Worm (Caenorhabditis elegans) whole organism, late embryonic: ENCODE measurements around the gene grd-3.
A peak's percentile ranks its signal among the peaks of the same experiment; 100 is the strongest.

Experiments used
- C08G9.2 ChIP-seq: sonication (generic microtip); optimal IDR thresholded peaks from 2 replicates; lab custom pipeline; 2016; ENCODE audit warnings: mild to moderate bottlenecking, missing genetic modification characterization, moderate library complexity, missing compliant biosample characterization
- K02D7.2 ChIP-seq: sonication (generic microtip); optimal IDR thresholded peaks from 2 replicates; lab custom pipeline; 2017; ENCODE audit warnings: mild to moderate bottlenecking, missing genetic modification characterization, missing compliant biosample characterization
- K09A11.1 ChIP-seq: sonication (generic microtip); optimal IDR thresholded peaks from 2 replicates; lab custom pipeline; 2017; ENCODE audit warnings: antibody characterized with exemption, mild to moderate bottlenecking, missing genetic modification characterization, missing compliant biosample characterization; ENCODE audit not compliant: insufficient read depth
- Y22D7AL.16 ChIP-seq: sonication (generic microtip); optimal IDR thresholded peaks from 2 replicates; lab custom pipeline; 2016; ENCODE audit warnings: missing genetic modification characterization, missing compliant biosample characterization
- ceh-18 ChIP-seq: sonication (generic microtip); optimal IDR thresholded peaks from 2 replicates; lab custom pipeline; 2016; ENCODE audit warnings: missing genetic modification characterization, missing compliant biosample characterization
- ceh-19 ChIP-seq: fragments of 200-800 bp; sonication (Bioruptor generic); optimal IDR thresholded peaks from 2 replicates; lab custom pipeline; 2018; ENCODE audit warnings: mild to moderate bottlenecking, missing genetic modification characterization, missing compliant biosample characterization
- ceh-22 ChIP-seq: sonication (generic microtip); optimal IDR thresholded peaks from 2 replicates; lab custom pipeline; 2017; ENCODE audit warnings: missing biosample characterization, missing genetic modification characterization
- ceh-24 ChIP-seq: sonication (generic microtip); optimal IDR thresholded peaks from 2 replicates; lab custom pipeline; 2016; ENCODE audit warnings: mild to moderate bottlenecking, missing genetic modification characterization, missing compliant biosample characterization
- ceh-31 ChIP-seq: sonication (generic microtip); optimal IDR thresholded peaks from 2 replicates; lab custom pipeline; 2016; ENCODE audit warnings: missing genetic modification characterization, missing compliant biosample characterization
- ceh-6 ChIP-seq: fragments of 200-800 bp; sonication (Bioruptor generic); optimal IDR thresholded peaks from 2 replicates; lab custom pipeline; 2018; ENCODE audit warnings: mild to moderate bottlenecking, missing genetic modification characterization, missing compliant biosample characterization
- ceh-9 ChIP-seq: sonication (generic microtip); optimal IDR thresholded peaks from 2 replicates; lab custom pipeline; 2016; ENCODE audit warnings: mild to moderate bottlenecking, missing genetic modification characterization, inconsistent platforms, missing compliant biosample characterization
- che-1 ChIP-seq: sonication (generic microtip); optimal IDR thresholded peaks from 2 replicates; lab custom pipeline; 2016; ENCODE audit warnings: mild to moderate bottlenecking, missing genetic modification characterization, missing compliant biosample characterization
- dve-1 ChIP-seq: sonication (generic microtip); optimal IDR thresholded peaks from 2 replicates; lab custom pipeline; 2017; ENCODE audit warnings: antibody characterized with exemption, mild to moderate bottlenecking, missing genetic modification characterization, missing compliant biosample characterization
- elt-2 ChIP-seq: sonication (generic microtip); optimal IDR thresholded peaks from 2 replicates; lab custom pipeline; 2016; ENCODE audit warnings: missing genetic modification reagents, missing genetic modification characterization, missing compliant biosample characterization
- eyg-1 ChIP-seq: sonication (generic microtip); optimal IDR thresholded peaks from 2 replicates; lab custom pipeline; 2016; ENCODE audit warnings: missing genotype, missing genetic modification characterization, missing compliant biosample characterization
- fax-1 ChIP-seq: sonication (generic microtip); optimal IDR thresholded peaks from 2 replicates; lab custom pipeline; 2016; ENCODE audit warnings: missing genotype, missing genetic modification characterization, missing compliant biosample characterization
- fkh-10 ChIP-seq: fragments of 150-350 bp; optimal IDR thresholded peaks from 2 replicates; lab custom pipeline; 2014; ENCODE audit warnings: missing biosample characterization, missing genetic modification reagents, missing genetic modification characterization
- gmeb-2 ChIP-seq: sonication (generic microtip); optimal IDR thresholded peaks from 2 replicates; lab custom pipeline; 2016; ENCODE audit warnings: missing genetic modification characterization, inconsistent platforms, missing compliant biosample characterization
- hlh-30 ChIP-seq: sonication (generic microtip); optimal IDR thresholded peaks from 2 replicates; lab custom pipeline; 2017; ENCODE audit warnings: antibody characterized with exemption, missing genetic modification characterization, missing compliant biosample characterization; ENCODE audit not compliant: insufficient read depth
- lim-6 ChIP-seq: sonication (generic microtip); optimal IDR thresholded peaks from 2 replicates; lab custom pipeline; 2016; ENCODE audit warnings: missing genetic modification characterization, missing compliant biosample characterization
- lin-11 ChIP-seq: fragments of 200-800 bp; sonication (Bioruptor generic); optimal IDR thresholded peaks from 2 replicates; lab custom pipeline; 2018; ENCODE audit warnings: mild to moderate bottlenecking, missing genetic modification characterization, missing compliant biosample characterization
- nfya-1 ChIP-seq: sonication (generic microtip); optimal IDR thresholded peaks from 2 replicates; lab custom pipeline; 2017; ENCODE audit warnings: missing genetic modification characterization, mild to moderate bottlenecking, missing compliant biosample characterization, antibody characterized with exemption, moderate library complexity
- nhr-232 ChIP-seq: sonication (generic microtip); optimal IDR thresholded peaks from 2 replicates; lab custom pipeline; 2016; ENCODE audit warnings: missing genetic modification characterization, missing compliant biosample characterization
- odd-2 ChIP-seq: sonication (generic microtip); optimal IDR thresholded peaks from 2 replicates; lab custom pipeline; 2017; ENCODE audit warnings: antibody characterized with exemption, mild to moderate bottlenecking, missing genetic modification characterization, missing compliant biosample characterization
- pag-3 ChIP-seq: sonication (generic microtip); optimal IDR thresholded peaks from 2 replicates; lab custom pipeline; 2016; ENCODE audit warnings: missing compliant biosample characterization, missing genetic modification characterization, borderline replicate concordance
- pax-1 ChIP-seq: fragments of 150-350 bp; optimal IDR thresholded peaks from 2 replicates; lab custom pipeline; 2014; ENCODE audit warnings: missing biosample characterization, missing genetic modification characterization
- pha-2 ChIP-seq: sonication (generic microtip); optimal IDR thresholded peaks from 2 replicates; lab custom pipeline; 2017; ENCODE audit warnings: mild to moderate bottlenecking, missing genetic modification characterization, missing compliant biosample characterization
- pha-4 ChIP-seq: fragments of 150-350 bp; optimal IDR thresholded peaks from 2 replicates; lab custom pipeline; 2018; ENCODE audit warnings: missing biosample characterization, missing genetic modification reagents, missing genetic modification characterization
- pqm-1 ChIP-seq: sonication (generic microtip); optimal IDR thresholded peaks from 2 replicates; lab custom pipeline; 2016; ENCODE audit warnings: missing genetic modification characterization, missing compliant biosample characterization
- rnt-1 ChIP-seq: sonication (generic microtip); optimal IDR thresholded peaks from 2 replicates; lab custom pipeline; 2016; ENCODE audit warnings: missing genetic modification characterization, missing compliant biosample characterization
- sdc-2 ChIP-seq: sonication (generic microtip); optimal IDR thresholded peaks from 2 replicates; lab custom pipeline; 2016; ENCODE audit warnings: missing genotype, missing genetic modification characterization, missing compliant biosample characterization
- sox-4 ChIP-seq: sonication (generic microtip); optimal IDR thresholded peaks from 2 replicates; lab custom pipeline; 2017; ENCODE audit warnings: mild to moderate bottlenecking, missing genetic modification characterization, inconsistent platforms, missing compliant biosample characterization
- unc-42 ChIP-seq: sonication (generic microtip); optimal IDR thresholded peaks from 2 replicates; lab custom pipeline; 2016; ENCODE audit warnings: missing genotype, missing genetic modification characterization, missing compliant biosample characterization

The grd-3 gene

ce11 chrIV:3452516-3452915 lies 13.1 kb downstream of the grd-3 start:
- TF ChIP-seq fkh-10 (no peak), ceh-9 (tag; lab: Kevin White, UChicago) (no peak), ceh-24 (tag; lab: Kevin White, UChicago) (no peak), gmeb-2 (tag; lab: Kevin White, UChicago) (no peak), pag-3 (tag; lab: Kevin White, UChicago) (no peak), pha-4 (tag; lab: Kevin White, UChicago) (no peak), pax-1 (tag; lab: Kevin White, UChicago) (no peak), sox-4 (tag; lab: Kevin White, UChicago) (no peak), lim-6 (tag; lab: Kevin White, UChicago) (no peak), C08G9.2 (tag; lab: Kevin White, UChicago) (no peak), pha-2 (tag; lab: Kevin White, UChicago) (no peak), sdc-2 (no peak), ceh-31 (no peak), K09A11.1 (tag; lab: Kevin White, UChicago) (no peak), nfya-1 (tag; lab: Kevin White, UChicago) (no peak), Y22D7AL.16 (no peak), ceh-19 (GFP tag; lab: Kevin White, UChicago) (no peak)

ce11 chrIV:3453346-3453745 lies 13.9 kb downstream of the grd-3 start, which contains the start of gene srz-23:
TSS of gene srz-23 (plus strand) at chrIV:3453608.
- TF ChIP-seq K02D7.2 (tag; lab: Kevin White, UChicago) (no peak), ceh-6 (no peak), odd-2 (no peak), fax-1 (tag; lab: Kevin White, UChicago) (no peak), pqm-1 (tag; lab: Kevin White, UChicago) (no peak), ceh-18 (tag; lab: Kevin White, UChicago) (no peak), rnt-1 (no peak), ceh-22 (tag; lab: Kevin White, UChicago) (no peak), nhr-232 (tag; lab: Kevin White, UChicago) (no peak), lin-11 (no peak)

- TF ChIP-seq dve-1 (tag; lab: Kevin White, UChicago) = peak; percentile 100
Observed at ce11 chrIV:3455437-3455836, 16.0 kb downstream of the grd-3 start.

DNA sequence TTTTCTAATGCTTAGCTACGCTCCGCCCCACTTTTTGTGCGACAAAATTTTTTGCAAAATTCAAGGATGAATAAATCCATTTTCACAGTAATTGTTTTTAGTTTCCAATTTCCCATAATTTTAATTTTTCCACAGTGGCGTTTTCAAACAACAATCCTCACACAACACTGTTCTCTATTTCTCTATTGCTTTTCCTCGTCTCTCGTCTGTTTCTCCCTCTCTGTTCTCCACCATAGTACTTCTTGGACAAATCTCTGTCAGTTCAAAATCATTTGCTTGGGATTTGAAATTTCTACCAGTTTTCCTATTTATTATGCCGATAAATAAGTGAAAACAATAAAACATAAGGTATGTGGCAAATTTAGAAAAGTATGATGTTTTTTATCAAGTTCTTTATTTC lies 23.8 kb downstream of the grd-3 start, which contains the start of gene F58E2.4:
F58E2.4 (plus strand) TSS at position 134 of the 400 bp plus-strand sequence.
- no peak for TF ChIP-seq nhr-232 (tag; lab: Kevin White, UChicago)
- TF ChIP-seq hlh-30 (tag; lab: Kevin White, UChicago) = no peak
- no peak for TF ChIP-seq elt-2 (tag; lab: Kevin White, UChicago)
- no peak for TF ChIP-seq ceh-6
- no peak for TF ChIP-seq unc-42 (tag; lab: Kevin White, UChicago)
- TF ChIP-seq che-1 (tag; lab: Kevin White, UChicago) = no peak
- TF ChIP-seq, all 69 proteins: peak for 0

- no peak for TF ChIP-seq unc-42 (tag; lab: Kevin White, UChicago)
- TF ChIP-seq eyg-1 (tag; lab: Kevin White, UChicago) = no peak
- TF ChIP-seq fax-1 (tag; lab: Kevin White, UChicago) = no peak
Observed at ce11 chrIV:3467128-3467527, 27.7 kb downstream of the grd-3 start, which contains the start of gene F58E2.3. TSS of gene F58E2.3 (plus strand) at chrIV:3467428.
